Fruit fly (Drosophila melanogaster): ENCODE data around the gene Atg3.
A peak's percentile ranks its signal among the peaks of the same experiment; 100 is the strongest.

Gene Atg3

dm6 chr3L:18786427-18787104 is 38.1 kb downstream of the Atg3 start (continued):
- TF ChIP-seq rib (GFP tag; IDR thresholded peaks at IDR 0.05) (peak; percentile 76), fd96Cb (tag; optimal IDR thresholded peaks at IDR 0.05) (peak; percentile 63), Doc3 (GFP tag; IDR thresholded peaks at IDR 0.05; ENCODE audit: partially characterized antibody) (no peak), CG31441 (GFP tag; IDR thresholded peaks at IDR 0.05) (no peak; the same call in none of the 2 replicates), kni (GFP tag; optimal IDR thresholded peaks at IDR 0.05) (no peak), CG8281 (tag; optimal IDR thresholded peaks at IDR 0.05) (no peak), gsb (GFP tag; IDR thresholded peaks at IDR 0.05) (0 out of 2 replicates have a peak, but pooled peaks have one; percentile 9), dati (GFP tag; IDR thresholded peaks at IDR 0.05) (no peak), h (optimal IDR thresholded peaks at IDR 0.05) (no peak), br (optimal IDR thresholded peaks at IDR 0.05) (no peak), Atf3 (GFP tag; optimal IDR thresholded peaks at IDR 0.05) (no peak), hth (optimal IDR thresholded peaks at IDR 0.05) (no peak), shn (GFP tag; optimal IDR thresholded peaks at IDR 0.05) (no peak), jing (GFP tag; optimal IDR thresholded peaks at IDR 0.05) (no peak), ato (GFP tag; IDR thresholded peaks at IDR 0.05; ENCODE audit: partially characterized antibody) (no peak), CG10543 (GFP tag; optimal IDR thresholded peaks at IDR 0.05) (peak; percentile 87), mirr (GFP tag; optimal IDR thresholded peaks at IDR 0.05) (peak; percentile 65), Dbx (GFP tag; IDR thresholded peaks at IDR 0.05) (no peak; the same call in 1 of the 3 replicates), Dp (GFP tag; optimal IDR thresholded peaks at IDR 0.05) (peak; percentile 19), Atf-2 (GFP tag; optimal IDR thresholded peaks at IDR 0.05) (no peak), Xbp1 (GFP tag; optimal IDR thresholded peaks at IDR 0.05) (peak; percentile 69), CG7963 (GFP tag; IDR thresholded peaks at IDR 0.05; ENCODE audit: partially characterized antibody) (no peak), CG11398 (GFP tag; optimal IDR thresholded peaks at IDR 0.05) (no peak), knrl (GFP tag; IDR thresholded peaks at IDR 0.05; ENCODE audit: partially characterized antibody) (no peak), pum (GFP tag; optimal IDR thresholded peaks at IDR 0.05) (peak; percentile 22), CG9215 (GFP tag; IDR thresholded peaks at IDR 0.05) (peak; percentile 20; the same call in 1 of the 2 replicates), CG10565 (GFP tag; optimal IDR thresholded peaks at IDR 0.05) (no peak), Asciz (GFP tag; optimal IDR thresholded peaks at IDR 0.05) (peak; percentile 60), CG1529 (GFP tag; optimal IDR thresholded peaks at IDR 0.05) (no peak), CG16863 (GFP tag; optimal IDR thresholded peaks at IDR 0.05) (no peak), Six4 (GFP tag; optimal IDR thresholded peaks at IDR 0.05) (peak; percentile 9), phol (tag; optimal IDR thresholded peaks at IDR 0.05) (peak; percentile 78), slbo (GFP tag; IDR thresholded peaks at IDR 0.05) (peak; percentile 34; the same call in 1 of the 2 replicates), Ada2b (GFP tag; IDR thresholded peaks at IDR 0.05) (peak; percentile 54; the same call in 1 of the 2 replicates), sna (GFP tag; IDR thresholded peaks at IDR 0.05; ENCODE audit: partially characterized antibody) (no peak), CG15011 (GFP tag; optimal IDR thresholded peaks at IDR 0.05) (peak; percentile 73), bcd (GFP tag; optimal IDR thresholded peaks at IDR 0.05) (peak; percentile 60), CG3163 (GFP tag; optimal IDR thresholded peaks at IDR 0.05) (no peak), peb (GFP tag; IDR thresholded peaks at IDR 0.05) (no peak), oc (tag; optimal IDR thresholded peaks at IDR 0.05) (no peak), CG10979 (tag; optimal IDR thresholded peaks at IDR 0.05) (no peak), ap (GFP tag; IDR thresholded peaks at IDR 0.05) (peak; percentile 28; the same call in 1 of the 2 replicates), jigr1 (GFP tag; IDR thresholded peaks at IDR 0.05) (no peak), pb (GFP tag; optimal IDR thresholded peaks at IDR 0.05) (no peak), CG3065 (GFP tag; optimal IDR thresholded peaks at IDR 0.05) (no peak), CG16779 (GFP tag; IDR thresholded peaks at IDR 0.05) (peak; percentile 27; the same call in 1 of the 2 replicates), Dfd (GFP tag; optimal IDR thresholded peaks at IDR 0.05) (no peak), CG17568 (GFP tag; optimal IDR thresholded peaks at IDR 0.05) (peak; percentile 13), CG3281 (GFP tag; optimal IDR thresholded peaks at IDR 0.05) (peak; percentile 72), CG13296 (GFP tag; optimal IDR thresholded peaks at IDR 0.05) (peak; percentile 65), Hand (GFP tag; optimal IDR thresholded peaks at IDR 0.05) (no peak)

Measured in whole organism, embryonic.